Fruit fly (Drosophila melanogaster): ENCODE measurements around the gene Ndae1.
A peak's percentile ranks its signal among the peaks of the same experiment; 100 is the strongest.

dm6 chr2L:7203411-7204171, 45.6 kb downstream of the Ndae1 start:
- TF ChIP-seq Hr39 (GFP tag; optimal IDR thresholded peaks at IDR 0.05) (no peak), Blimp-1 (GFP tag; optimal IDR thresholded peaks at IDR 0.05) (no peak), CG16779 (tag; optimal IDR thresholded peaks at IDR 0.05) (peak; percentile 27), Ets21C (GFP tag; optimal IDR thresholded peaks at IDR 0.05) (no peak), CG11294 (GFP tag; IDR thresholded peaks at IDR 0.05) (no peak), CG4318 (GFP tag; optimal IDR thresholded peaks at IDR 0.05) (no peak), eg (GFP tag; IDR thresholded peaks at IDR 0.05) (peak; percentile 5; the same call in 1 of the 3 replicates), CG6854 (GFP tag; optimal IDR thresholded peaks at IDR 0.05) (peak; percentile 64), Ets96B (tag; optimal IDR thresholded peaks at IDR 0.05) (no peak), Smox (GFP tag; optimal IDR thresholded peaks at IDR 0.05) (no peak)

Measured in whole organism, prepupa.